Fruit fly (Drosophila melanogaster) whole organism, embryonic: ENCODE measurements around the gene CG33543.
A peak's percentile ranks its signal among the peaks of the same experiment; 100 is the strongest.

Experiments
- Antp ChIP-seq: fragments of 200-800 bp; sonication (Bioruptor generic); optimal IDR thresholded peaks from 3 replicates; lab custom pipeline; 2016; ENCODE audit warnings: missing biosample characterization, missing genetic modification characterization
- Bdp1 ChIP-seq: fragments of 200-800 bp; sonication (Bioruptor generic); optimal IDR thresholded peaks from 3 replicates; lab custom pipeline; 2016; ENCODE audit warnings: missing biosample characterization, missing genetic modification characterization
- Bteb2 ChIP-seq: fragments of 200-800 bp; sonication (Bioruptor generic); optimal IDR thresholded peaks from 2 replicates; lab custom pipeline; 2016; ENCODE audit warnings: missing biosample characterization, missing genetic modification characterization
- CG10959 ChIP-seq: fragments of 200-800 bp; sonication (Bioruptor generic); IDR thresholded peaks from 2 replicates; pipeline ENCODE4 v1.3.6; 2022; ENCODE audit warnings: missing biosample characterization, missing genetic modification characterization
- CG11504 ChIP-seq: fragments of 200-800 bp; sonication (Bioruptor generic); optimal IDR thresholded peaks from 3 replicates; lab custom pipeline; 2019; ENCODE audit warnings: missing biosample characterization, mild to moderate bottlenecking, missing genetic modification characterization, moderate library complexity
- CG12071 ChIP-seq: fragments of 200-800 bp; sonication (Bioruptor generic); optimal IDR thresholded peaks from 3 replicates; lab custom pipeline; 2018; ENCODE audit warnings: missing biosample characterization, mild to moderate bottlenecking, missing genetic modification characterization
- CG12391 ChIP-seq: fragments of 200-800 bp; sonication (Bioruptor generic); optimal IDR thresholded peaks from 3 replicates; lab custom pipeline; 2018; ENCODE audit warnings: missing biosample characterization, mild to moderate bottlenecking, missing genetic modification characterization, moderate library complexity
- CG15073 ChIP-seq: fragments of 200-800 bp; sonication (Bioruptor generic); optimal IDR thresholded peaks from 2 replicates; lab custom pipeline; 2016; ENCODE audit warnings: missing biosample characterization, missing genetic modification characterization
- CG17829 ChIP-seq: fragments of 200-800 bp; optimal IDR thresholded peaks from 2 replicates; lab custom pipeline; 2019; ENCODE audit warnings: missing biosample characterization, mild to moderate bottlenecking, missing genetic modification characterization, moderate library complexity
- CG2120 ChIP-seq: fragments of 200-800 bp; sonication (Bioruptor generic); optimal IDR thresholded peaks from 3 replicates; lab custom pipeline; 2016; ENCODE audit warnings: missing biosample characterization, missing genetic modification characterization
- CG2678 ChIP-seq: fragments of 200-800 bp; sonication (Bioruptor generic); optimal IDR thresholded peaks from 3 replicates; lab custom pipeline; 2019; ENCODE audit warnings: missing biosample characterization, mild to moderate bottlenecking, missing genetic modification characterization, moderate library complexity
- CG2889 ChIP-seq: fragments of 200-800 bp; sonication (Bioruptor generic); IDR thresholded peaks from 3 replicates; pipeline ENCODE4 v1.3.6; 2022; ENCODE audit warnings: missing biosample characterization, missing genetic modification characterization
- CG31441 ChIP-seq: fragments of 200-800 bp; sonication (Bioruptor generic); IDR thresholded peaks from 2 replicates; pipeline ENCODE4 v1.3.6; 2022; ENCODE audit warnings: missing biosample characterization, missing genetic modification characterization
- CG42726 ChIP-seq: fragments of 200-800 bp; sonication (Bioruptor generic); IDR thresholded peaks from 2 replicates; pipeline ENCODE4 v1.3.6; 2022; ENCODE audit warnings: missing biosample characterization, missing genetic modification characterization; ENCODE audit not compliant: partially characterized antibody
- CG4617 ChIP-seq: fragments of 200-800 bp; sonication (Bioruptor generic); optimal IDR thresholded peaks from 3 replicates; lab custom pipeline; 2016; ENCODE audit warnings: missing biosample characterization, missing genetic modification characterization, borderline replicate concordance
- CG7271 ChIP-seq: fragments of 200-800 bp; sonication (Bioruptor generic); optimal IDR thresholded peaks from 2 replicates; lab custom pipeline; 2018; ENCODE audit warnings: missing biosample characterization, mild to moderate bottlenecking, missing genetic modification characterization, moderate library complexity
- CG8388 ChIP-seq: fragments of 200-800 bp; sonication (Bioruptor generic); optimal IDR thresholded peaks from 2 replicates; lab custom pipeline; 2019; ENCODE audit warnings: missing biosample characterization, mild to moderate bottlenecking, missing genetic modification characterization, moderate library complexity
- CG9797 ChIP-seq: fragments of 200-800 bp; sonication (Bioruptor generic); optimal IDR thresholded peaks from 3 replicates; lab custom pipeline; 2018; ENCODE audit warnings: missing biosample characterization, mild to moderate bottlenecking, missing genetic modification characterization
- CTCF ChIP-seq: fragments of 200-800 bp; sonication (Bioruptor generic); optimal IDR thresholded peaks from 2 replicates; lab custom pipeline; 2017; ENCODE audit warnings: missing biosample characterization, mild to moderate bottlenecking, missing genetic modification characterization, moderate library complexity
- Doc2 ChIP-seq: fragments of 200-800 bp; sonication (Bioruptor generic); IDR thresholded peaks from 2 replicates; pipeline ENCODE4 v1.3.6; 2022; ENCODE audit warnings: missing biosample characterization, missing genetic modification characterization
- Doc3 ChIP-seq: fragments of 200-800 bp; sonication (Bioruptor generic); IDR thresholded peaks from 3 replicates; pipeline ENCODE4 v1.3.6; 2022; ENCODE audit warnings: missing biosample characterization, missing genetic modification characterization; ENCODE audit not compliant: partially characterized antibody
- ERR ChIP-seq: fragments of 200-800 bp; sonication (Bioruptor generic); optimal IDR thresholded peaks from 2 replicates; lab custom pipeline; 2016; ENCODE audit warnings: missing biosample characterization, missing genetic modification characterization
- HmgD ChIP-seq: fragments of 200-800 bp; sonication (Bioruptor generic); optimal IDR thresholded peaks from 3 replicates; lab custom pipeline; 2016; ENCODE audit warnings: missing biosample characterization, missing genetic modification characterization
- Hr51 ChIP-seq, 2 experiments: fragments of 200-800 bp; sonication (Bioruptor generic); optimal IDR thresholded peaks; 2 replicates in 1 of 2; 3 replicates in 1 of 2; lab custom pipeline; 2016 to 2018; ENCODE audit warnings: missing biosample characterization in 2 of 2, missing genetic modification characterization in 2 of 2, mild to moderate bottlenecking in 1 of 2, moderate library complexity in 1 of 2
- MESR4 ChIP-seq: fragments of 200-800 bp; sonication (Bioruptor generic); optimal IDR thresholded peaks from 2 replicates; lab custom pipeline; 2018; ENCODE audit warnings: missing biosample characterization, mild to moderate bottlenecking, missing genetic modification characterization, moderate library complexity
- Neu2 ChIP-seq: fragments of 200-800 bp; sonication (Bioruptor generic); optimal IDR thresholded peaks from 3 replicates; lab custom pipeline; 2016; ENCODE audit warnings: missing biosample characterization, missing genetic modification characterization, borderline replicate concordance
- Rx ChIP-seq: fragments of 200-800 bp; sonication (Bioruptor generic); IDR thresholded peaks from 2 replicates; pipeline ENCODE4 v1.3.6; 2022; ENCODE audit warnings: missing biosample characterization, missing genetic modification characterization
- Tbp ChIP-seq: fragments of >200 bp; optimal IDR thresholded peaks from 2 replicates; lab custom pipeline; 2018; ENCODE audit warnings: missing biosample characterization, missing genetic modification characterization
- eyg ChIP-seq: fragments of 200-800 bp; sonication (Bioruptor generic); optimal IDR thresholded peaks from 3 replicates; lab custom pipeline; 2016; ENCODE audit warnings: missing biosample characterization, missing genetic modification characterization
- fru ChIP-seq: fragments of >200 bp; optimal IDR thresholded peaks from 2 replicates; lab custom pipeline; 2017
- gfzf ChIP-seq: fragments of 200-800 bp; sonication (Bioruptor generic); optimal IDR thresholded peaks from 2 replicates; lab custom pipeline; 2016; ENCODE audit warnings: missing biosample characterization, mild to moderate bottlenecking, missing genetic modification characterization, moderate library complexity
- inv ChIP-seq: fragments of 200-800 bp; sonication (Bioruptor generic); IDR thresholded peaks from 2 replicates; pipeline ENCODE4 v1.3.6; 2022; ENCODE audit warnings: missing biosample characterization, missing genetic modification characterization; ENCODE audit not compliant: partially characterized antibody
- knrl ChIP-seq: fragments of 200-800 bp; sonication (Bioruptor generic); IDR thresholded peaks from 3 replicates; pipeline ENCODE4 v1.3.6; 2022; ENCODE audit warnings: missing biosample characterization, missing genetic modification characterization; ENCODE audit not compliant: partially characterized antibody
- lmd ChIP-seq: fragments of 200-800 bp; sonication (Bioruptor generic); IDR thresholded peaks from 2 replicates; pipeline ENCODE4 v1.3.6; 2022; ENCODE audit warnings: missing biosample characterization, missing genetic modification characterization
- otp ChIP-seq: fragments of 200-800 bp; sonication (Bioruptor generic); IDR thresholded peaks from 3 replicates; pipeline ENCODE4, ENCODE4 v1.3.6; 2022; ENCODE audit warnings: missing biosample characterization, missing genetic modification characterization
- p53 ChIP-seq: fragments of 200-800 bp; sonication (Bioruptor generic); optimal IDR thresholded peaks from 2 replicates; lab custom pipeline; 2016; ENCODE audit warnings: missing biosample characterization, missing genetic modification characterization
- shn ChIP-seq: fragments of 200-800 bp; sonication (Bioruptor generic); optimal IDR thresholded peaks from 3 replicates; lab custom pipeline; 2016; ENCODE audit warnings: missing biosample characterization, missing genetic modification characterization
- sug ChIP-seq: fragments of 200-800 bp; optimal IDR thresholded peaks from 2 replicates; lab custom pipeline; 2019; ENCODE audit warnings: missing biosample characterization, mild to moderate bottlenecking, missing genetic modification characterization, moderate library complexity
- wor ChIP-seq: fragments of 200-800 bp; sonication (Bioruptor generic); IDR thresholded peaks from 2 replicates; pipeline ENCODE4 v1.3.6; 2022; ENCODE audit warnings: missing biosample characterization, missing genetic modification characterization

CG33543 gene

dm6 chr2L:2010335-2011061 lies 4.4 kb upstream of the CG33543 start (continued):
- peak; percentile 33; the same call in 1 of the 2 replicates for TF ChIP-seq CG31441
- TF ChIP-seq CG12071 (GFP tag; lab: Kevin White, UChicago): no peak
- no peak for TF ChIP-seq eyg (GFP tag; lab: Kevin White, UChicago)
- no peak for TF ChIP-seq CG15073
- TF ChIP-seq lmd (GFP tag; lab: Robert Waterston, UW): no peak
- TF ChIP-seq gfzf: no peak
- TF ChIP-seq Hr51 (GFP tag; optimal IDR thresholded peaks at IDR 0.05; lab: Kevin White, UChicago): no peak
- TF ChIP-seq fru (lab: Kevin White, UChicago): no peak
- TF ChIP-seq CG9797 (GFP tag; lab: Kevin White, UChicago): no peak
- TF ChIP-seq Antp (GFP tag; lab: Kevin White, UChicago): no peak
- no peak for TF ChIP-seq Rx
- no peak for TF ChIP-seq sug (tag; lab: Kevin White, UChicago)
- TF ChIP-seq inv (GFP tag; lab: Robert Waterston, UW): peak; percentile 38; the same call in 1 of the 2 replicates
- no peak for TF ChIP-seq wor (GFP tag; lab: Robert Waterston, UW)
- no peak for TF ChIP-seq CG2120 (GFP tag; lab: Kevin White, UChicago)
- TF ChIP-seq CG11504 (tag; lab: Kevin White, UChicago): peak; percentile 13
- TF ChIP-seq CG7271 (tag; lab: Kevin White, UChicago): no peak
- peak; percentile 55 for TF ChIP-seq knrl (GFP tag; lab: Robert Waterston, UW)
- peak; percentile 16 for TF ChIP-seq CG2678
- no peak for TF ChIP-seq shn
- peak; percentile 48 for TF ChIP-seq CG12391 (tag; lab: Kevin White, UChicago)
- TF ChIP-seq HmgD (GFP tag; lab: Kevin White, UChicago): no peak
- peak; percentile 92 for TF ChIP-seq CG42726 (GFP tag; lab: Robert Waterston, UW)
- no peak for TF ChIP-seq Tbp
- TF ChIP-seq Doc3 (GFP tag; lab: Robert Waterston, UW): 0 out of 3 replicates have a peak, but pooled peaks have one; percentile 27
- TF ChIP-seq CG4617: no peak
- TF ChIP-seq MESR4 (GFP tag; lab: Kevin White, UChicago): no peak
- TF ChIP-seq ERR (GFP tag; lab: Kevin White, UChicago): no peak
- TF ChIP-seq CG17829: no peak
- TF ChIP-seq CG10959 (GFP tag; lab: Robert Waterston, UW): no peak
- TF ChIP-seq Doc2 (GFP tag; lab: Robert Waterston, UW): no peak
- no peak for TF ChIP-seq CTCF (GFP tag; lab: Kevin White, UChicago)
- peak; percentile 99 for TF ChIP-seq Bdp1 (GFP tag; lab: Kevin White, UChicago)
- no peak for TF ChIP-seq CG8388 (GFP tag; lab: Kevin White, UChicago)
- TF ChIP-seq CG2889 (GFP tag; lab: Robert Waterston, UW): no peak
- TF ChIP-seq otp: no peak
- TF ChIP-seq Bteb2 (GFP tag; lab: Kevin White, UChicago): no peak
- no peak for TF ChIP-seq p53 (GFP tag; lab: Kevin White, UChicago)
- TF ChIP-seq Neu2 (GFP tag; lab: Kevin White, UChicago): no peak
